Worm (Caenorhabditis elegans) whole organism, young adult: ENCODE measurements around the gene snu-23.

ENCODE experiments used
- B0035.1 ChIP-seq: sonication (generic microtip); optimal IDR thresholded peaks from 2 replicates; lab custom pipeline; 2016; ENCODE audit warnings: missing genetic modification characterization, mild to moderate bottlenecking, missing compliant biosample characterization, missing genotype, missing genetic modification reagents
- C06A6.2 ChIP-seq: fragments of 200-800 bp; sonication (Bioruptor generic); conservative IDR thresholded peaks from 2 replicates; pipeline ENCODE4 v1.3.6; 2022; ENCODE audit warnings: missing genetic modification characterization, missing compliant biosample characterization
- C17E4.6 ChIP-seq: fragments of 200-800 bp; sonication (Bioruptor generic); IDR thresholded peaks from 2 replicates; pipeline ENCODE4 v1.3.6; 2022; ENCODE audit warnings: missing genetic modification reagents, missing genetic modification characterization, missing compliant biosample characterization
- T26A5.8 ChIP-seq: sonication (generic microtip); optimal IDR thresholded peaks from 2 replicates; lab custom pipeline; 2016; ENCODE audit warnings: missing genetic modification characterization, missing compliant biosample characterization
- ama-1 ChIP-seq, 3 experiments: fragments of 150-350 bp in 1 of 3; sonication (generic microtip) in 2 of 3; optimal IDR thresholded peaks; 2 replicates each; lab custom pipeline; 2014 to 2018; ENCODE audit warnings: missing biosample characterization in 2 of 3, missing genetic modification characterization in 2 of 3, missing genetic modification reagents in 2 of 3
- cebp-1 ChIP-seq, 2 experiments: fragments of 200-800 bp in 1 of 2; sonication (Bioruptor generic) in 1 of 2; sonication (generic microtip) in 1 of 2; IDR thresholded peaks in 1 of 2; optimal IDR thresholded peaks in 1 of 2; 2 replicates each; pipeline versions ENCODE4 v1.3.6 to Lab custom; 2017 to 2022; ENCODE audit warnings: missing compliant biosample characterization in 2 of 2, missing genetic modification characterization in 2 of 2, mild to moderate bottlenecking in 1 of 2, missing genetic modification reagents in 1 of 2, moderate library complexity in 1 of 2
- chd-7 ChIP-seq: sonication (generic microtip); optimal IDR thresholded peaks from 2 replicates; lab custom pipeline; 2016; ENCODE audit warnings: mild to moderate bottlenecking, missing genetic modification characterization, moderate library complexity, missing compliant biosample characterization
- dpff-1 ChIP-seq: sonication (generic microtip); optimal IDR thresholded peaks from 2 replicates; lab custom pipeline; 2017; ENCODE audit warnings: mild to moderate bottlenecking, missing genetic modification characterization, missing compliant biosample characterization
- hmg-1.2 ChIP-seq: fragments of 200-800 bp; sonication (Bioruptor generic); IDR thresholded peaks from 2 replicates; pipeline ENCODE4 v1.3.6; 2022; ENCODE audit warnings: missing genetic modification reagents, missing genetic modification characterization, missing compliant biosample characterization
- lin-26 ChIP-seq: fragments of 200-800 bp; sonication (Bioruptor generic); IDR thresholded peaks from 2 replicates; pipeline ENCODE4 v1.3.6; 2022; ENCODE audit warnings: missing genetic modification reagents, missing genetic modification characterization, missing compliant biosample characterization
- lir-1 ChIP-seq: fragments of 200-800 bp; sonication (Bioruptor generic); conservative IDR thresholded peaks from 2 replicates; pipeline ENCODE4 v1.3.6; 2022; ENCODE audit warnings: missing genetic modification reagents, missing genetic modification characterization, missing compliant biosample characterization
- madf-10 ChIP-seq: sonication (generic microtip); optimal IDR thresholded peaks from 2 replicates; lab custom pipeline; 2016; ENCODE audit warnings: mild to moderate bottlenecking, missing genetic modification characterization, missing compliant biosample characterization
- nfya-1 ChIP-seq: sonication (generic microtip); optimal IDR thresholded peaks from 2 replicates; lab custom pipeline; 2017; ENCODE audit warnings: antibody characterized with exemption, missing compliant biosample characterization, missing genetic modification characterization, borderline replicate concordance; ENCODE audit not compliant: insufficient read depth
- nhr-120 ChIP-seq: fragments of 200-800 bp; sonication (Bioruptor generic); IDR thresholded peaks from 2 replicates; pipeline ENCODE4 v1.3.6; 2022; ENCODE audit warnings: missing genetic modification characterization, missing compliant biosample characterization
- nhr-80 ChIP-seq: sonication (generic microtip); optimal IDR thresholded peaks from 2 replicates; lab custom pipeline; 2016; ENCODE audit warnings: missing genetic modification characterization, missing compliant biosample characterization
- snpc-3.4 ChIP-seq: sonication (generic microtip); optimal IDR thresholded peaks from 2 replicates; lab custom pipeline; 2017; ENCODE audit warnings: missing genetic modification characterization, mild to moderate bottlenecking, missing compliant biosample characterization, antibody characterized with exemption, moderate library complexity, missing genotype, missing genetic modification reagents
- snpc-4 ChIP-seq, 5 experiments: fragments of 150-350 bp in 1 of 5; sonication (generic microtip) in 4 of 5; optimal IDR thresholded peaks; 2 replicates each; lab custom pipeline; 2014 to 2018; ENCODE audit warnings: missing genetic modification characterization in 5 of 5, missing biosample characterization in 3 of 5, antibody characterized with exemption in 2 of 5, mild to moderate bottlenecking in 2 of 5, missing compliant biosample characterization in 2 of 5, missing genotype in 2 of 5, moderate library complexity in 2 of 5, missing genetic modification reagents in 1 of 5
- tbp1 ChIP-seq: fragments of 200-800 bp; sonication (Bioruptor generic); optimal IDR thresholded peaks from 2 replicates; lab custom pipeline; 2018; ENCODE audit warnings: mild to moderate bottlenecking, missing genetic modification characterization, missing compliant biosample characterization
- ztf-18 ChIP-seq: sonication (generic microtip); optimal IDR thresholded peaks from 2 replicates; lab custom pipeline; 2016; ENCODE audit warnings: missing genotype, mild to moderate bottlenecking, missing genetic modification characterization, missing compliant biosample characterization

Gene snu-23

ce11 chrIII:7720861-7721260 is 49.1 kb downstream of the snu-23 start (continued):
- TF ChIP-seq lir-1, result no peak
- no peak for TF ChIP-seq snpc-3.4 (tag; lab: Kevin White, UChicago)
- TF ChIP-seq snpc-4 (GFP tag; optimal IDR thresholded peaks at IDR 0.05; lab: Kevin White, UChicago), result no peak
- TF ChIP-seq snpc-4 (tag; optimal IDR thresholded peaks at IDR 0.05; lab: Kevin White, UChicago), result peak in 1 of 4 experiments; percentile 2
- no peak for TF ChIP-seq ztf-18 (tag; lab: Kevin White, UChicago)
- peak; percentile 40; the same call in 1 of the 2 replicates for TF ChIP-seq C06A6.2 (GFP tag; lab: Robert Waterston, UW)
- no peak for TF ChIP-seq nfya-1
- TF ChIP-seq madf-10 (tag; lab: Kevin White, UChicago), result peak; percentile 13
- no peak for TF ChIP-seq tbp1
- TF ChIP-seq nhr-120 (GFP tag; lab: Robert Waterston, UW), result no peak
- TF ChIP-seq chd-7 (tag; lab: Kevin White, UChicago), result peak; percentile 21
- TF ChIP-seq lin-26, result peak; percentile 53; the same call in 1 of the 2 replicates
- no peak for TF ChIP-seq dpff-1 (tag; lab: Kevin White, UChicago)
- TF ChIP-seq B0035.1 (tag; lab: Kevin White, UChicago), result no peak

- TF ChIP-seq hmg-1.2 (GFP tag; lab: Robert Waterston, UW) (peak; percentile 20; the same call in 1 of the 2 replicates), nhr-80 (tag; lab: Kevin White, UChicago) (peak; percentile 9), cebp-1 (GFP tag; IDR thresholded peaks at IDR 0.05; lab: Robert Waterston, UW) (no peak), cebp-1 (tag; optimal IDR thresholded peaks at IDR 0.05; lab: Kevin White, UChicago) (peak; percentile 6), ama-1 (optimal IDR thresholded peaks at IDR 0.05; lab: Kevin White, UChicago) (peak; percentile 0), ama-1 (GFP tag; optimal IDR thresholded peaks at IDR 0.05; lab: Kevin White, UChicago) (no peak), T26A5.8 (tag; lab: Kevin White, UChicago) (no peak), C17E4.6 (GFP tag; lab: Robert Waterston, UW) (no peak)
Measured at ce11 chrIII:7719364-7719936, 50.5 kb downstream of the snu-23 start, which contains the start of gene ncl-1. ncl-1 (plus strand) TSS chrIII:7719729.
